Fruit fly (Drosophila melanogaster): ENCODE results near the gene CARPB.

CARPB gene

DNA sequence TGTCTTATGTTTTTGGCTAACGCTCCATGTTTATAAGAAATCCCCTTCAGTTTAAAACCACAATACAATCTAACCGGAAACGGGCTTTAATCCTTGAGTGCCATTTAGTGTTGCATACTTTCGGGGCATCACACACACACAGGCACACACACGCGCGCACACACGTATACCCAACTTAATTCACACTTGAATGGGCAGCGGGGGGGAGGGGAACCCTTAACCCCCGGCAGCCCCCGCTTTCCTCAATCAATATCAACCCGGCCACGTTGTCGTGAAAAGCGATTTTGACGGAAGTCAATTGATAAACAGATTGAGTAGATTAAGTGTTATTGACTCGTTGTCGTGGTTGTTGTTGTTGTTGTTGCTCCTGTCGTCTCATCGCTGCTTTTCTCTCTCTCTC lies 64.5 kb downstream of the CARPB start:
- TF ChIP-seq rgr (GFP tag; optimal IDR thresholded peaks at IDR 0.05): no peak
- TF ChIP-seq Myc (optimal IDR thresholded peaks at IDR 0.05): no peak
- TF ChIP-seq Dfd (GFP tag; optimal IDR thresholded peaks at IDR 0.05): peak; percentile 14
- TF ChIP-seq lola (GFP tag; optimal IDR thresholded peaks at IDR 0.05): no peak

DNA sequence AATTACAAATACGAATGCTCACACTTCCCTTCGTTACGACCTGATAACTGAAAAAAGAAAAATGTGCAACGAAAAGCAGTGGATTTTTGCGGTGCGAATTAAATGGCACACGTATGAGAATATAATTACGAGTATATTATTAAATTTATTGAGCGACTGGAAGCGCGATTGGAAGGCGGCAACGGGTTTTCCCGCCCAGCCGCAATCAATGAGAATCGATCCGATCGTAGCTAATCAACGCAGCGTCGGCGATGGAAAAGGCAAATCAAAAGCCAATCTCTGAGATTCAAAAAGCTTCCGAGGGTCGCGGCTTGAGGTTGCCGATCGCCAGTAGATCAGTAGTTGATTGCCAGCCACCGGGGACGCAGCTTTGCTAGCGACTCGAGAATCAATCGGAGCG lies 81.9 kb downstream of the CARPB start, which contains the start of gene Ser7:
Gene Ser7, plus strand, starts transcription at position 352 of the 400 bp plus-strand sequence.
- no peak for TF ChIP-seq Vsx2 (GFP tag; optimal IDR thresholded peaks at IDR 0.05; ENCODE audit: partially characterized antibody)
- TF ChIP-seq Rel (GFP tag; optimal IDR thresholded peaks at IDR 0.05): no peak
- TF ChIP-seq Rel (tag; optimal IDR thresholded peaks at IDR 0.05): peak; percentile 31
- no peak for TF ChIP-seq fru (GFP tag; optimal IDR thresholded peaks at IDR 0.05)

- TF ChIP-seq Abd-B (GFP tag; optimal IDR thresholded peaks at IDR 0.05) (no peak), Vsx2 (GFP tag; optimal IDR thresholded peaks at IDR 0.05; ENCODE audit: partially characterized antibody) (no peak), woc (GFP tag; optimal IDR thresholded peaks at IDR 0.05) (no peak), h (GFP tag; optimal IDR thresholded peaks at IDR 0.05) (peak; percentile 75), Rel (GFP tag; optimal IDR thresholded peaks at IDR 0.05) (no peak), Rel (tag; optimal IDR thresholded peaks at IDR 0.05) (peak; percentile 54), fru (GFP tag; optimal IDR thresholded peaks at IDR 0.05) (no peak), dsf (GFP tag; optimal IDR thresholded peaks at IDR 0.05; ENCODE audit: borderline replicate concordance) (no peak), Myc (optimal IDR thresholded peaks at IDR 0.05) (peak; percentile 26)
Observed at dm6 chrX:9868510-9869248, 85.7 kb downstream of the CARPB start, which contains the start of gene CG45060. CG45060 (minus strand) TSS chrX:9868568.

DNA sequence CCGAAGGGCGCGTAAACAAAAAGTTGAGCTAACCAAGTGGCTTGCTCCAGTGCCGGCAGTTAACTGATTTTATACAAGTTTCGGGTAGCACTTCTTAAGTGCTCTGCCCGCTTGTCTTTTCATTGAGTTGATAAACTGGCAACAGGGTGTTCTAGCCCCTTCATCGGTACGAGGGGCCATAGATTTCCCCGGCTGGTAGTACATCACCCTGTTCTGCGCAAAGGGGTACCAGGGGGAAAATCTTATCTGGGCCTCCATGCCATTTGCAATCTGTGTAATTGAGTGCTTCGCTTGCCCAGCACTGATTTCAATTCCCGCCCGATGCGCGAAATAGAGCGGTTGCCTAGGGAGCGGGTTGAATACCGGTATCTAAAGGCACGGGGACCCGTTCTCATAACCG lies 88.6 kb downstream of the CARPB start, which contains the start of gene CG45061:
Gene CG45061, minus strand, starts transcription at position 71 of the 400 bp plus-strand sequence.
- TF ChIP-seq sv (GFP tag; optimal IDR thresholded peaks at IDR 0.05) (no peak), fru (GFP tag; optimal IDR thresholded peaks at IDR 0.05) (peak; percentile 11), h (GFP tag; optimal IDR thresholded peaks at IDR 0.05) (peak; percentile 33)

DNA sequence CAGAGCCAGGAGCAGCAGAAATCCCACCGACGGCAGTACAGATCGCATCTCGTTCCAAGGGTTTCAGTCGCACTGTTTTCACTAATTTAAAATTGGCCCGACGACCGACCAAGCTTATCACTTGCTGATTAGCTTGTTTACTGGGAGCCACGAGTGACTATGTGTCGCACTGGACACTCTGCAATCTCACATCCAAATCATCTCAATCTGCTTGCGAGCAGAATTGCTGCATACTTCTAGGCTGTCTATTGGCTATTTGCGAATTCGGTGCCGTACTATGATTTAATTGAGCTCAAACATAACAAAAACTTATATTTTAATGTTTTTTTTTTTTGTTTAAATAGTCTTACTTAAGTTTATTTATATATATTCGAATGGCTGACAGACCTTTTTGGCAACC lies 90.9 kb downstream of the CARPB start, which contains the start of gene CG32695:
Gene CG32695, minus strand, starts transcription at position 141 of the 400 bp plus-strand sequence.
- TF ChIP-seq pan (optimal IDR thresholded peaks at IDR 0.05) (no peak), br (GFP tag; optimal IDR thresholded peaks at IDR 0.05) (no peak), dsf (GFP tag; optimal IDR thresholded peaks at IDR 0.05; ENCODE audit: borderline replicate concordance) (no peak), woc (GFP tag; optimal IDR thresholded peaks at IDR 0.05) (no peak), sv (GFP tag; optimal IDR thresholded peaks at IDR 0.05) (no peak), Rel (GFP tag; optimal IDR thresholded peaks at IDR 0.05) (no peak), Rel (tag; optimal IDR thresholded peaks at IDR 0.05) (peak; percentile 32), jim (GFP tag; optimal IDR thresholded peaks at IDR 0.05) (no peak)

DNA sequence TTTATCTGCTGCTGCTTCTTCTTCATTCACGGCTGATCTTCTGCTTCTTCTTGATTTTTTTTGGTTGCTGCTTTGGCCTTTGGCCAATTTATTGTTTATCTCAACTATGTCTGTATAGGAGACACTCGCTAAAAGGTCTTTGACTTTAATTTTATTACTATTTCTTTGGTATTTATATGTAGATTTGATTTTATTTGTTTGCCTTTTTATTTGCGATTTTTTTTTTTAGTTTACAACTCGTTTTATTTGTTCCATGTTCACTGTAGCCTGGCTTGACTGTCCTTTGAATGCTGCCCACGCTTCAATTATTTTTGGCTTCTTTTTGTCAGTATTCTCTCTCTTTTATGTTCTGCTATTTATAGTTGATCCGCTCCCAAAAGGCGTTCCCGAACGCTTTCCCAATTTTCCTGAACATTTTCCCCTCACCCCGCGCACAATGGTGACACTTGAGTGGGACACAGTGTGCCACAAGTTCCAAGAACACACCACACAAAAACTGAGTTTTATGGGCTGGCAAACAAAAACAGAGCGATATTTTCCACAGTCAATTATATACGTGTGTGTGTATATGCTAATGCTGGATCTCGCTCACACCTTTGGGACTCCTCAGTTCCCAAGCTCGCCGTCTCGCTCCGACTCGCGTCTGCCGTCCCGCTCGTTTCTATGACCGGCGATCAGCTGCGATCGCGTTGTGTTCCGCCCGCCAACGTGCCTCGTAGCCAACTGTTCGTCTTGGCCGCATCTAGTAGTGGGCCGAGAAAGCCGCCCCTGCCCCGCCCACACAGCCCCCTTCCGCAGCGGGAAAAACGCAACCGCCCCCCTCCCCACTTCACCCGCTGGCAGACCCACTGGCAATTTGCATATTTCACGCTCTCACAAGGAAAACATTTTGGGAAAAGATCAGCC lies 93.2 kb downstream of the CARPB start, which contains the start of gene CG15247:
Gene CG15247, minus strand, starts transcription at position 725 of the 906 bp plus-strand sequence.
- peak in 1 of 2 experiments; percentile 44 for TF ChIP-seq foxo (GFP tag; optimal IDR thresholded peaks at IDR 0.05)
- TF ChIP-seq CG9705 (GFP tag; optimal IDR thresholded peaks at IDR 0.05): no peak
- peak; percentile 20 for TF ChIP-seq rgr (GFP tag; optimal IDR thresholded peaks at IDR 0.05)
- no peak for TF ChIP-seq Dfd (GFP tag; optimal IDR thresholded peaks at IDR 0.05)
- TF ChIP-seq dl (GFP tag; optimal IDR thresholded peaks at IDR 0.05; ENCODE audit: insufficient read depth in 1 of 2, partially characterized antibody in 2 of 2): no peak
- TF ChIP-seq ey (GFP tag; optimal IDR thresholded peaks at IDR 0.05): peak; percentile 17
- peak; percentile 26 for TF ChIP-seq h (GFP tag; optimal IDR thresholded peaks at IDR 0.05)
- TF ChIP-seq OdsH (GFP tag; optimal IDR thresholded peaks at IDR 0.05): peak; percentile 14
- no peak for TF ChIP-seq CrebA (GFP tag; optimal IDR thresholded peaks at IDR 0.05; ENCODE audit: borderline replicate concordance)
- TF ChIP-seq sv (GFP tag; optimal IDR thresholded peaks at IDR 0.05): peak; percentile 18
- peak; percentile 9 for TF ChIP-seq Hnf4 (GFP tag; optimal IDR thresholded peaks at IDR 0.05)
- peak; percentile 12 for TF ChIP-seq HLH106 (tag; optimal IDR thresholded peaks at IDR 0.05)
- TF ChIP-seq fru (GFP tag; optimal IDR thresholded peaks at IDR 0.05): peak; percentile 20
- peak; percentile 16 for TF ChIP-seq br (GFP tag; optimal IDR thresholded peaks at IDR 0.05)
- TF ChIP-seq lola (GFP tag; optimal IDR thresholded peaks at IDR 0.05): no peak
- no peak for TF ChIP-seq woc (GFP tag; optimal IDR thresholded peaks at IDR 0.05)
- no peak for TF ChIP-seq Abd-B (GFP tag; optimal IDR thresholded peaks at IDR 0.05)
